Fruit fly (Drosophila melanogaster) whole organism, embryonic: ENCODE data around the gene CG2076.

Experiments
- Adf1 ChIP-seq: fragments of 200-800 bp; sonication (Bioruptor generic); IDR thresholded peaks from 2 replicates; pipeline ENCODE4 v1.3.6; 2022; ENCODE audit warnings: missing biosample characterization, missing genetic modification characterization
- Bgb ChIP-seq: fragments of 200-800 bp; sonication (Bioruptor generic); IDR thresholded peaks from 2 replicates; pipeline ENCODE4 v1.3.6; 2022; ENCODE audit warnings: missing biosample characterization, missing genetic modification characterization; ENCODE audit not compliant: partially characterized antibody
- CG13287 ChIP-seq: fragments of 200-800 bp; sonication (Bioruptor generic); IDR thresholded peaks from 2 replicates; pipeline ENCODE4 v1.3.6; 2022; ENCODE audit warnings: missing biosample characterization, missing genetic modification characterization; ENCODE audit not compliant: partially characterized antibody
- CG15479 ChIP-seq: fragments of 200-800 bp; sonication (Bioruptor generic); optimal IDR thresholded peaks from 3 replicates; lab custom pipeline; 2019; ENCODE audit warnings: missing biosample characterization, mild to moderate bottlenecking, missing genetic modification characterization, moderate library complexity
- CG1603 ChIP-seq: fragments of 200-800 bp; sonication (Bioruptor generic); optimal IDR thresholded peaks from 2 replicates; lab custom pipeline; 2019; ENCODE audit warnings: missing biosample characterization, mild to moderate bottlenecking, missing genetic modification characterization, moderate library complexity
- CG18011 ChIP-seq: fragments of 200-800 bp; sonication (Bioruptor generic); optimal IDR thresholded peaks from 2 replicates; lab custom pipeline; 2017; ENCODE audit warnings: missing biosample characterization, missing genetic modification characterization, mild to moderate bottlenecking, moderate library complexity, missing genotype
- CG2120 ChIP-seq: fragments of 200-800 bp; sonication (Bioruptor generic); optimal IDR thresholded peaks from 3 replicates; lab custom pipeline; 2016; ENCODE audit warnings: missing biosample characterization, missing genetic modification characterization
- CG30403 ChIP-seq: fragments of 200-800 bp; sonication (Bioruptor generic); optimal IDR thresholded peaks from 3 replicates; lab custom pipeline; 2016; ENCODE audit warnings: missing biosample characterization, missing genetic modification characterization
- CG31365 ChIP-seq: fragments of 200-800 bp; sonication (Bioruptor generic); optimal IDR thresholded peaks from 2 replicates; lab custom pipeline; 2018; ENCODE audit warnings: missing biosample characterization, mild to moderate bottlenecking, missing genetic modification characterization
- CG42726 ChIP-seq: fragments of 200-800 bp; sonication (Bioruptor generic); IDR thresholded peaks from 2 replicates; pipeline ENCODE4 v1.3.6; 2022; ENCODE audit warnings: missing biosample characterization, missing genetic modification characterization; ENCODE audit not compliant: partially characterized antibody
- CG4424 ChIP-seq: fragments of 200-800 bp; sonication (Bioruptor generic); optimal IDR thresholded peaks from 3 replicates; lab custom pipeline; 2016; ENCODE audit warnings: missing biosample characterization, missing genetic modification characterization
- CG8924 ChIP-seq: fragments of 200-800 bp; optimal IDR thresholded peaks from 3 replicates; lab custom pipeline; 2019; ENCODE audit warnings: missing biosample characterization, mild to moderate bottlenecking, missing genetic modification characterization, moderate library complexity
- CG9817 ChIP-seq: fragments of 200-800 bp; sonication (Bioruptor generic); optimal IDR thresholded peaks from 2 replicates; lab custom pipeline; 2018; ENCODE audit warnings: missing biosample characterization, mild to moderate bottlenecking, missing genetic modification characterization, moderate library complexity
- Deaf1 ChIP-seq: fragments of 200-800 bp; optimal IDR thresholded peaks from 3 replicates; lab custom pipeline; 2019; ENCODE audit warnings: missing biosample characterization, mild to moderate bottlenecking, missing genetic modification characterization, moderate library complexity
- Dfd ChIP-seq, 2 experiments: fragments of >200 bp; optimal IDR thresholded peaks; 2 replicates each; lab custom pipeline; 2017; ENCODE audit warnings: missing biosample characterization in 2 of 2, missing genetic modification characterization in 2 of 2
- Dref ChIP-seq: fragments of 200-800 bp; sonication (Bioruptor generic); IDR thresholded peaks from 2 replicates; pipeline ENCODE4 v1.3.6; 2022; ENCODE audit warnings: missing biosample characterization, missing genetic modification characterization
- Elba2 ChIP-seq: fragments of 200-800 bp; sonication (Bioruptor generic); optimal IDR thresholded peaks from 3 replicates; lab custom pipeline; 2016; ENCODE audit warnings: missing biosample characterization, missing genetic modification characterization
- Hr78 ChIP-seq, 2 experiments: fragments of 200-800 bp in 1 of 2; fragments of >200 bp in 1 of 2; sonication (Bioruptor generic) in 1 of 2; optimal IDR thresholded peaks; 2 replicates each; lab custom pipeline; 2017 to 2019; ENCODE audit warnings: missing biosample characterization in 2 of 2, missing genetic modification characterization in 2 of 2, mild to moderate bottlenecking in 1 of 2, moderate library complexity in 1 of 2
- Hsf ChIP-seq: fragments of 200-800 bp; sonication (Bioruptor generic); optimal IDR thresholded peaks from 3 replicates; lab custom pipeline; 2016; ENCODE audit warnings: missing biosample characterization, missing genetic modification characterization
- MBD-R2 ChIP-seq: fragments of 200-800 bp; sonication (Bioruptor generic); IDR thresholded peaks from 2 replicates; pipeline ENCODE4 v1.3.6; 2022; ENCODE audit warnings: missing biosample characterization, missing genetic modification characterization
- MESR4 ChIP-seq: fragments of 200-800 bp; sonication (Bioruptor generic); optimal IDR thresholded peaks from 2 replicates; lab custom pipeline; 2018; ENCODE audit warnings: missing biosample characterization, mild to moderate bottlenecking, missing genetic modification characterization, moderate library complexity
- Med ChIP-seq: fragments of 200-800 bp; sonication (Bioruptor generic); peaks from one replicate; lab custom pipeline; 2016; ENCODE audit warnings: missing biosample characterization, missing genetic modification characterization, mild to moderate bottlenecking, inconsistent platforms, moderate library complexity
- Meics ChIP-seq: fragments of 200-800 bp; sonication (Bioruptor generic); optimal IDR thresholded peaks from 2 replicates; lab custom pipeline; 2017; ENCODE audit warnings: missing biosample characterization, mild to moderate bottlenecking, missing genetic modification characterization
- Pdp1 ChIP-seq, 2 experiments: fragments of 200-800 bp; sonication (Bioruptor generic); optimal IDR thresholded peaks; 3 replicates each; lab custom pipeline; 2016; ENCODE audit warnings: missing biosample characterization in 2 of 2, missing genetic modification characterization in 2 of 2, mild to moderate bottlenecking in 1 of 2, moderate library complexity in 1 of 2
- Stat92E ChIP-seq, 3 experiments: fragments of >200 bp in 2 of 3; fragments of 200-800 bp in 1 of 3; sonication (Bioruptor generic) in 1 of 3; optimal IDR thresholded peaks; 2 replicates each; lab custom pipeline; 2017 to 2019; ENCODE audit warnings: missing biosample characterization in 3 of 3, missing genetic modification characterization in 3 of 3, mild to moderate bottlenecking in 1 of 3, moderate library complexity in 1 of 3
- bbx ChIP-seq: fragments of 200-800 bp; sonication (Bioruptor generic); IDR thresholded peaks from 2 replicates; pipeline ENCODE4 v1.3.6; 2022; ENCODE audit warnings: missing biosample characterization, missing genetic modification characterization; ENCODE audit not compliant: partially characterized antibody
- cg ChIP-seq: fragments of 200-800 bp; sonication (Bioruptor generic); optimal IDR thresholded peaks from 3 replicates; lab custom pipeline; 2019; ENCODE audit warnings: missing biosample characterization, mild to moderate bottlenecking, missing genetic modification characterization, moderate library complexity
- chinmo ChIP-seq: fragments of 200-800 bp; sonication (Bioruptor generic); IDR thresholded peaks from 4 replicates; pipeline ENCODE4 v1.3.6; 2022; ENCODE audit warnings: missing biosample characterization, missing genetic modification characterization; ENCODE audit not compliant: partially characterized antibody
- ci ChIP-seq: fragments of 200-800 bp; sonication (Bioruptor generic); IDR thresholded peaks from 3 replicates; pipeline ENCODE4 v1.3.6; 2022; ENCODE audit warnings: missing biosample characterization, missing genetic modification characterization
- crol ChIP-seq: fragments of 200-800 bp; sonication (Bioruptor generic); IDR thresholded peaks from 2 replicates; pipeline ENCODE4 v1.3.6; 2022; ENCODE audit warnings: missing biosample characterization, missing genetic modification characterization
- disco-r ChIP-seq: fragments of 200-800 bp; sonication (Bioruptor generic); optimal IDR thresholded peaks from 2 replicates; lab custom pipeline; 2016; ENCODE audit warnings: missing biosample characterization, missing genetic modification characterization
- ewg ChIP-seq: fragments of 200-800 bp; sonication (Bioruptor generic); optimal IDR thresholded peaks from 3 replicates; lab custom pipeline; 2017; ENCODE audit warnings: mild to moderate bottlenecking, missing biosample characterization, missing genetic modification reagents, missing genetic modification characterization
- gt ChIP-seq: fragments of 200-800 bp; sonication (Bioruptor generic); IDR thresholded peaks from 2 replicates; pipeline ENCODE4 v1.3.6; 2022; ENCODE audit warnings: missing biosample characterization, missing genetic modification characterization
- insv ChIP-seq, 2 experiments: fragments of 200-800 bp; sonication (Bioruptor generic); optimal IDR thresholded peaks; 3 replicates each; lab custom pipeline; 2016 to 2018; ENCODE audit warnings: missing biosample characterization in 2 of 2, missing genetic modification characterization in 2 of 2
- lab ChIP-seq: fragments of 200-800 bp; sonication (Bioruptor generic); optimal IDR thresholded peaks from 3 replicates; lab custom pipeline; 2017; ENCODE audit warnings: missing biosample characterization, missing genetic modification characterization, mild to moderate bottlenecking, moderate library complexity, missing genetic modification reagents
- nom ChIP-seq: fragments of 200-800 bp; sonication (Bioruptor generic); optimal IDR thresholded peaks from 2 replicates; lab custom pipeline; 2017; ENCODE audit warnings: missing biosample characterization, missing genetic modification characterization, mild to moderate bottlenecking, moderate library complexity, missing genetic modification reagents
- onecut ChIP-seq: fragments of 200-800 bp; sonication (Bioruptor generic); IDR thresholded peaks from 2 replicates; pipeline ENCODE4 v1.3.6; 2022; ENCODE audit warnings: missing biosample characterization, missing genetic modification characterization
- psq ChIP-seq: fragments of 200-800 bp; sonication (Bioruptor generic); optimal IDR thresholded peaks from 2 replicates; lab custom pipeline; 2017; ENCODE audit warnings: missing biosample characterization, missing genetic modification characterization
- ranshi ChIP-seq: fragments of 200-800 bp; sonication (Bioruptor generic); IDR thresholded peaks from 2 replicates; pipeline ENCODE4 v1.3.6; 2022; ENCODE audit warnings: missing biosample characterization, missing genetic modification characterization
- tap ChIP-seq: fragments of 200-800 bp; optimal IDR thresholded peaks from 3 replicates; lab custom pipeline; 2019; ENCODE audit warnings: missing biosample characterization, mild to moderate bottlenecking, missing genetic modification characterization, moderate library complexity
- tll ChIP-seq, 2 experiments: fragments of 200-800 bp in 1 of 2; fragments of >200 bp in 1 of 2; sonication (Bioruptor generic) in 1 of 2; optimal IDR thresholded peaks; 2 replicates each; lab custom pipeline; 2017 to 2019; ENCODE audit warnings: missing biosample characterization in 2 of 2, missing genetic modification characterization in 2 of 2, mild to moderate bottlenecking in 1 of 2, moderate library complexity in 1 of 2
- wor ChIP-seq: fragments of 200-800 bp; sonication (Bioruptor generic); IDR thresholded peaks from 2 replicates; pipeline ENCODE4 v1.3.6; 2022; ENCODE audit warnings: missing biosample characterization, missing genetic modification characterization

Gene CG2076

dm6 chrX:11108845-11109450, 18.9 kb downstream of the CG2076 start (continued):
- TF ChIP-seq CG42726 (0 out of 2 replicates have a peak, but pooled peaks have one; percentile 36), ci (0 out of 3 replicates have a peak, but pooled peaks have one; percentile 7), CG4424 (GFP tag; lab: Kevin White, UChicago) (peak; percentile 26), CG2120 (GFP tag; lab: Kevin White, UChicago) (peak; percentile 30), CG9817 (tag; lab: Kevin White, UChicago) (peak; percentile 6), CG30403 (GFP tag; lab: Kevin White, UChicago) (peak; percentile 48), ewg (GFP tag; lab: Kevin White, UChicago) (no peak), Med (GFP tag; lab: Kevin White, UChicago) (peak; percentile 36), psq (GFP tag; lab: Kevin White, UChicago) (no peak), CG13287 (GFP tag; lab: Robert Waterston, UW) (no peak), CG1603 (tag; lab: Kevin White, UChicago) (no peak), ranshi (0 out of 2 replicates have a peak, but pooled peaks have one; percentile 13)

DNA sequence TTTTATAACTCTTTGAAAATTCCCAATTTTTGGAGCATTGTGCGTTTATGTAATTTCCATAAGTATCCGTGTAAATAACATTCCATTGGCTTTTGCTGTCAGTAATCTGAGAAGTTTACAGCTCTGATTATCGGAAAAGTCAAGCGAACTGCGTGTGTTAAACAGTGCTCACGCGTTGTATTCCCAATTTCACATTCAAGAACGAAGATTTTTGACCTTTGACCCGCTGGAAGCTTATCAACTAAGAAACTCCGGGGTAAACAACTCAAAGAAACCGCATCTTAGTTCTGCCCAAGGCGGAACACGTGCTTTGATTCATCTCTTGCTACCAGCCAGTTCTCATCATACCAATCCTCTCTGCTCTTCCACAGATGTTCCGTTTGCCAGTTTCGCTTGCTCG, 19.7 kb downstream of the CG2076 start:
- no peak for TF ChIP-seq Meics (GFP tag; lab: Kevin White, UChicago)
- TF ChIP-seq Hr78 (GFP tag; optimal IDR thresholded peaks at IDR 0.05; lab: Kevin White, UChicago): peak in 1 of 2 experiments; percentile 51

dm6 chrX:11123561-11123960, 33.6 kb downstream of the CG2076 start:
- no peak for TF ChIP-seq Stat92E (GFP tag; optimal IDR thresholded peaks at IDR 0.05; lab: Kevin White, UChicago)
- no peak for TF ChIP-seq disco-r (GFP tag; lab: Kevin White, UChicago)
- TF ChIP-seq gt (GFP tag; lab: Robert Waterston, UW): no peak
- peak; percentile 45 for TF ChIP-seq CG18011
- peak; percentile 97 for TF ChIP-seq CG31365 (tag; lab: Kevin White, UChicago)
- TF ChIP-seq cg (GFP tag; lab: Kevin White, UChicago): peak; percentile 60
- TF ChIP-seq tap: no peak
- no peak for TF ChIP-seq tll (GFP tag; optimal IDR thresholded peaks at IDR 0.05; lab: Kevin White, UChicago)
- 0 out of 4 replicates have a peak, but pooled peaks have one; percentile 6 for TF ChIP-seq chinmo (GFP tag; lab: Robert Waterston, UW)
- peak; percentile 50 for TF ChIP-seq CG15479 (GFP tag; lab: Kevin White, UChicago)
- peak; percentile 42 for TF ChIP-seq Med (GFP tag; lab: Kevin White, UChicago)
- TF ChIP-seq Hsf (GFP tag; lab: Kevin White, UChicago): no peak
- peak in 1 of 2 experiments; percentile 76 for TF ChIP-seq insv (GFP tag; optimal IDR thresholded peaks at IDR 0.05; lab: Kevin White, UChicago)
- peak in 1 of 2 experiments; percentile 76 for TF ChIP-seq Pdp1 (GFP tag; optimal IDR thresholded peaks at IDR 0.05; lab: Kevin White, UChicago)
- TF ChIP-seq Dfd (GFP tag; optimal IDR thresholded peaks at IDR 0.05; lab: Kevin White, UChicago): peak in 1 of 2 experiments; percentile 9
- TF ChIP-seq Elba2 (GFP tag; lab: Kevin White, UChicago): peak; percentile 90
- peak; percentile 28 for TF ChIP-seq CG8924 (tag; lab: Kevin White, UChicago)

- TF ChIP-seq Bgb (GFP tag; lab: Robert Waterston, UW): peak; percentile 74
- TF ChIP-seq MBD-R2 (GFP tag; lab: Robert Waterston, UW): 0 out of 2 replicates have a peak, but pooled peaks have one; percentile 26
- peak; percentile 50 for TF ChIP-seq nom (GFP tag; lab: Kevin White, UChicago)
- no peak for TF ChIP-seq chinmo (GFP tag; lab: Robert Waterston, UW)
- TF ChIP-seq Dref: peak; percentile 69
- TF ChIP-seq Deaf1: peak; percentile 64
- TF ChIP-seq wor (GFP tag; lab: Robert Waterston, UW): no peak
- TF ChIP-seq crol (GFP tag; lab: Robert Waterston, UW): peak; percentile 91
- TF ChIP-seq Adf1 (GFP tag; lab: Robert Waterston, UW): peak; percentile 10; the same call in 1 of the 2 replicates
- TF ChIP-seq MESR4 (GFP tag; lab: Kevin White, UChicago): peak; percentile 49
- TF ChIP-seq onecut (GFP tag; lab: Robert Waterston, UW): peak; percentile 87
- peak; percentile 25 for TF ChIP-seq bbx
- no peak for TF ChIP-seq lab (GFP tag; lab: Kevin White, UChicago)
Measured at dm6 chrX:11124126-11124748, 34.2 kb downstream of the CG2076 start, which contains the start of gene CG11122. CG11122 (minus strand) TSS chrX:11124726.
